Worm (Caenorhabditis elegans): ENCODE data around the gene ugt-29.

ce11 chrV:736171-736570 is 36.8 kb upstream of the ugt-29 start, which contains the start of gene srj-25:
- TF ChIP-seq ama-1 (optimal IDR thresholded peaks at IDR 0.05) (no peak), ceh-36 (tag; optimal IDR thresholded peaks at IDR 0.05) (no peak), tbx-37 (GFP tag; conservative IDR thresholded peaks at IDR 0.05) (no peak), ceh-13 (GFP tag; optimal IDR thresholded peaks at IDR 0.05) (no peak), flt-1 (GFP tag; IDR thresholded peaks at IDR 0.05) (no peak), tbx-11 (GFP tag; IDR thresholded peaks at IDR 0.05) (no peak), pes-1 (GFP tag; IDR thresholded peaks at IDR 0.05) (no peak), scrt-1 (GFP tag; IDR thresholded peaks at IDR 0.05) (no peak), F13C5.2 (tag; optimal IDR thresholded peaks at IDR 0.05) (no peak)
